Worm (Caenorhabditis elegans) whole organism, late embryonic: ENCODE measurements around the gene paa-1.

Experiments
- C08G9.2 ChIP-seq: sonication (generic microtip); optimal IDR thresholded peaks from 2 replicates; lab custom pipeline; 2016; ENCODE audit warnings: mild to moderate bottlenecking, missing genetic modification characterization, moderate library complexity, missing compliant biosample characterization
- K09A11.1 ChIP-seq: sonication (generic microtip); optimal IDR thresholded peaks from 2 replicates; lab custom pipeline; 2017; ENCODE audit warnings: antibody characterized with exemption, mild to moderate bottlenecking, missing genetic modification characterization, missing compliant biosample characterization; ENCODE audit not compliant: insufficient read depth
- ama-1 ChIP-seq: fragments of 150-350 bp; optimal IDR thresholded peaks from 2 replicates; lab custom pipeline; 2014
- ceh-9 ChIP-seq: sonication (generic microtip); optimal IDR thresholded peaks from 2 replicates; lab custom pipeline; 2016; ENCODE audit warnings: mild to moderate bottlenecking, missing genetic modification characterization, inconsistent platforms, missing compliant biosample characterization
- ets-4 ChIP-seq: sonication (generic microtip); optimal IDR thresholded peaks from 2 replicates; lab custom pipeline; 2016; ENCODE audit warnings: missing genetic modification characterization, missing compliant biosample characterization
- hlh-13 ChIP-seq: fragments of 200-800 bp; sonication (Bioruptor generic); optimal IDR thresholded peaks from 2 replicates; lab custom pipeline; 2018; ENCODE audit warnings: mild to moderate bottlenecking, missing genetic modification characterization, missing compliant biosample characterization
- hlh-30 ChIP-seq: sonication (generic microtip); optimal IDR thresholded peaks from 2 replicates; lab custom pipeline; 2017; ENCODE audit warnings: antibody characterized with exemption, missing genetic modification characterization, missing compliant biosample characterization; ENCODE audit not compliant: insufficient read depth
- lin-11 ChIP-seq: fragments of 200-800 bp; sonication (Bioruptor generic); optimal IDR thresholded peaks from 2 replicates; lab custom pipeline; 2018; ENCODE audit warnings: mild to moderate bottlenecking, missing genetic modification characterization, missing compliant biosample characterization
- nhr-232 ChIP-seq: sonication (generic microtip); optimal IDR thresholded peaks from 2 replicates; lab custom pipeline; 2016; ENCODE audit warnings: missing genetic modification characterization, missing compliant biosample characterization
- odd-2 ChIP-seq: sonication (generic microtip); optimal IDR thresholded peaks from 2 replicates; lab custom pipeline; 2017; ENCODE audit warnings: antibody characterized with exemption, mild to moderate bottlenecking, missing genetic modification characterization, missing compliant biosample characterization
- pha-2 ChIP-seq: sonication (generic microtip); optimal IDR thresholded peaks from 2 replicates; lab custom pipeline; 2017; ENCODE audit warnings: mild to moderate bottlenecking, missing genetic modification characterization, missing compliant biosample characterization
- pqm-1 ChIP-seq: sonication (generic microtip); optimal IDR thresholded peaks from 2 replicates; lab custom pipeline; 2016; ENCODE audit warnings: missing genetic modification characterization, missing compliant biosample characterization
- tbx-7 ChIP-seq: sonication (generic microtip); optimal IDR thresholded peaks from 2 replicates; lab custom pipeline; 2016; ENCODE audit warnings: missing genotype, missing genetic modification characterization, missing compliant biosample characterization

ce11 chrIII:5448177-5448576 is 2.4 kb upstream of the paa-1 start, which contains the start of gene skpt-1:
- TF ChIP-seq C08G9.2 (no peak), lin-11 (tag; lab: Kevin White, UChicago) (no peak), pqm-1 (no peak), K09A11.1 (tag; lab: Kevin White, UChicago) (no peak), hlh-13 (GFP tag; lab: Kevin White, UChicago) (no peak), ceh-9 (no peak), ama-1 (lab: Kevin White, UChicago) (no peak), pha-2 (tag; lab: Kevin White, UChicago) (no peak), hlh-30 (no peak), odd-2 (tag; lab: Kevin White, UChicago) (no peak), tbx-7 (no peak), ets-4 (tag; lab: Kevin White, UChicago) (no peak), nhr-232 (tag; lab: Kevin White, UChicago) (no peak)
